Worm (Caenorhabditis elegans) whole organism, mixed stage, embryonic: Measurements from ENCODE around the gene puf-5.

Experiments used
- ceh-39 ChIP-seq: fragments of 150-350 bp; optimal IDR thresholded peaks from 2 replicates; lab custom pipeline; 2014; ENCODE audit warnings: missing biosample characterization, missing genetic modification characterization
- ceh-43 ChIP-seq: fragments of 200-800 bp; sonication (Bioruptor generic); optimal IDR thresholded peaks from 2 replicates; lab custom pipeline; 2018; ENCODE audit warnings: mild to moderate bottlenecking, missing genetic modification characterization, moderate library complexity, missing compliant biosample characterization
- ham-2 ChIP-seq: fragments of 200-800 bp; sonication (Bioruptor generic); optimal IDR thresholded peaks from 2 replicates; lab custom pipeline; 2018; ENCODE audit warnings: mild to moderate bottlenecking, missing genetic modification characterization, missing compliant biosample characterization
- mab-5 ChIP-seq: fragments of 150-350 bp; optimal IDR thresholded peaks from 2 replicates; lab custom pipeline; 2014; ENCODE audit warnings: missing biosample characterization, missing genetic modification characterization
- mep-1 ChIP-seq: fragments of 150-350 bp; optimal IDR thresholded peaks from 2 replicates; lab custom pipeline; 2017; ENCODE audit warnings: missing biosample characterization, missing genetic modification reagents, missing genetic modification characterization, inconsistent platforms
- mls-2 ChIP-seq: sonication (generic microtip); optimal IDR thresholded peaks from 2 replicates; lab custom pipeline; 2016; ENCODE audit warnings: mild to moderate bottlenecking, missing genetic modification characterization, moderate library complexity, missing compliant biosample characterization
- nhr-12 ChIP-seq: fragments of 150-350 bp; optimal IDR thresholded peaks from 2 replicates; lab custom pipeline; 2014; ENCODE audit warnings: missing biosample characterization, missing genetic modification characterization
- nhr-237 ChIP-seq: fragments of 150-350 bp; optimal IDR thresholded peaks from 2 replicates; lab custom pipeline; 2014; ENCODE audit warnings: missing biosample characterization, missing genetic modification characterization
- nhr-76 ChIP-seq: sonication (generic microtip); optimal IDR thresholded peaks from 2 replicates; lab custom pipeline; 2017; ENCODE audit warnings: missing biosample characterization, missing genetic modification characterization
- pha-4 ChIP-seq: fragments of 150-350 bp; optimal IDR thresholded peaks from 2 replicates; lab custom pipeline; 2018; ENCODE audit warnings: missing biosample characterization, missing genetic modification reagents, missing genetic modification characterization
- snpc-4 ChIP-seq: fragments of 150-350 bp; optimal IDR thresholded peaks from 2 replicates; lab custom pipeline; 2014; ENCODE audit warnings: missing biosample characterization, missing genetic modification characterization
- tbx-8 ChIP-seq: fragments of 200-800 bp; sonication (Bioruptor generic); optimal IDR thresholded peaks from 2 replicates; lab custom pipeline; 2018; ENCODE audit warnings: mild to moderate bottlenecking, missing genetic modification characterization, moderate library complexity, missing compliant biosample characterization
- unc-62 ChIP-seq: fragments of 150-350 bp; optimal IDR thresholded peaks from 2 replicates; lab custom pipeline; 2014; ENCODE audit warnings: missing biosample characterization, missing genetic modification reagents, missing genetic modification characterization
- ztf-11 ChIP-seq: fragments of 150-350 bp; optimal IDR thresholded peaks from 2 replicates; lab custom pipeline; 2014; ENCODE audit warnings: missing biosample characterization, missing genetic modification characterization

The puf-5 gene

DNA sequence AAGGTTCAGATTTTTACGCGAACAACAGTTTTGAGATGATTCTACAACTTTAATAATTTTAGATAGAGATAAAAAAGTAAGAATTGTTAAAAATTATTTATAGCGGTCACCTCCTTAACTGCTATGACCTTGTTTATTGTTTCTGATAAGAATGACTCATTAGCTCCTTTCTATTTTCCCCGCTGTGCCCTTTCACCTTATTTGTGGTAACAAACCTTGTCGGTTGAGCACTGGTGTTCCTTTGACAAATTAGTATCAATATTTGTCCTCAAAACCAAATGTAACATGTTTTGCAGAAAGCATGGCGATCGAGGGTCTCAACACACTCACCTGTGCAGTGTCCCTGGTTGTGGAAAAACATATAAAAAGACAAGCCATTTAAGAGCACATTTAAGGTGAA is 51.3 kb downstream of the puf-5 start:
- TF ChIP-seq tbx-8 (GFP tag; lab: Kevin White, UChicago) (no peak), ham-2 (GFP tag; lab: Kevin White, UChicago) (no peak), ceh-39 (tag; lab: Kevin White, UChicago) (no peak), nhr-76 (tag; lab: Kevin White, UChicago) (no peak), mls-2 (no peak), unc-62 (GFP tag; lab: Kevin White, UChicago) (no peak), mep-1 (tag; lab: Kevin White, UChicago) (no peak), ztf-11 (tag; lab: Kevin White, UChicago) (no peak), nhr-237 (tag; lab: Kevin White, UChicago) (no peak), snpc-4 (tag; lab: Kevin White, UChicago) (no peak), nhr-12 (no peak), mab-5 (tag; lab: Kevin White, UChicago) (no peak), ceh-43 (no peak), pha-4 (tag; lab: Kevin White, UChicago) (no peak)
